Worm (Caenorhabditis elegans): ENCODE data around the gene F48E3.9.

Gene F48E3.9

ce11 chrX:7437949-7438348 lies 42.9 kb upstream of the F48E3.9 start, which contains the start of gene C01C10.2:
Gene C01C10.2 (minus strand): TSS chrX:7438118.
- no peak for TF ChIP-seq ctbp-1 (GFP tag; IDR thresholded peaks at IDR 0.05)
- TF ChIP-seq unc-62 (GFP tag; optimal IDR thresholded peaks at IDR 0.05 in 1 of 2), result peak in 1 of 2 experiments; percentile 25
- no peak for TF ChIP-seq unc-62 (tag; optimal IDR thresholded peaks at IDR 0.05)
- no peak for TF ChIP-seq saeg-2 (GFP tag; IDR thresholded peaks at IDR 0.05)

DNA sequence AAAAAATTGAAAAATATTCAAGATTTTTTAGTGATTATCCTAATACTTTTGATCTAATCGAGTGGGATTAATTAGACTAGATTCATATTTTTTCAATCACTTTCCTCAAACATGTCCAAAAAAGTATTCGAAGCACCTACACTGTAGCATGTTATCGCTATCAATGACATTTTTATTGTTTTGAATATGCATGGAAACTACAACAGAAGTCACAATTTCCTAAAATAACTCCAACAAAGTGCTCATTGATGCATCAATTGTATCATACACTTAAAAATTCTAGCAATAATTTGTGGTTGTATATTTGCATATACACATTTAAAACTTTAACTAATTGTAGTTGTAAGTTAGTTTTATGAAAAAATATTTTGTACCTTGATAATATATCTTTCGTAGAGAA lies 40.8 kb upstream of the F48E3.9 start:
- TF ChIP-seq ama-1 (optimal IDR thresholded peaks at IDR 0.05) (no peak), Y75B8A.6 (GFP tag; IDR thresholded peaks at IDR 0.05) (no peak), nhr-28 (tag; optimal IDR thresholded peaks at IDR 0.05) (peak; percentile 66), R02D3.7 (tag; optimal IDR thresholded peaks at IDR 0.05) (no peak), nhr-41 (GFP tag; IDR thresholded peaks at IDR 0.05) (no peak), nhr-77 (tag; optimal IDR thresholded peaks at IDR 0.05) (peak; percentile 22), lim-7 (GFP tag; IDR thresholded peaks at IDR 0.05) (no peak), dmd-6 (GFP tag; IDR thresholded peaks at IDR 0.05) (peak; percentile 32), pqm-1 (tag; optimal IDR thresholded peaks at IDR 0.05) (peak; percentile 3), nhr-25 (tag; optimal IDR thresholded peaks at IDR 0.05; ENCODE audit: borderline replicate concordance, insufficient read depth) (no peak), hlh-11 (tag; optimal IDR thresholded peaks at IDR 0.05) (peak; percentile 13), daf-16 (GFP tag; optimal IDR thresholded peaks at IDR 0.05) (no peak), daf-16 (tag; optimal IDR thresholded peaks at IDR 0.05) (peak; percentile 26)

DNA sequence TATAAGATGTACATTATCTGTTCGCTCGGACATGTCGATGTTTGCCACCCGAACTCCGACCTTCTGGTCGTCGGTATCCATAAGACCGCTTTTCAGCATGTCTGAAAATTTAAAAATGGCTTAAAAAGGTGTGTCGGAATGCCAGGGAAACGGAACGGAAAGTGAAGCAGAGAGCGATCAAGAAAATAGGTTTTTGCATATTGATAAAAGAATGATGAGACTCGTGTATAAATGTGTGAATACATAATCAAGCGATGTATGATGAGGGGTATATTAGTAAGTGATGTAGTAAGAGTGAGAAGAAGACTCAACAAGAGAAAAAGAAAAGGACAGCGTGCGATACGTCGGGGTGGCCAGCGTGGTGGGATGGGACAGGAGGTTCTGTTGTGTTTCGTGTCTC lies 38.4 kb upstream of the F48E3.9 start, which contains the start of gene acl-12:
Gene acl-12, minus strand, starts transcription at position 101 of the 400 bp plus-strand sequence.
- no peak for TF ChIP-seq mdt-29 (GFP tag; IDR thresholded peaks at IDR 0.05)
- no peak for TF ChIP-seq snpc-4 (tag; optimal IDR thresholded peaks at IDR 0.05)
- no peak for TF ChIP-seq nhr-76 (tag; optimal IDR thresholded peaks at IDR 0.05)
- no peak for TF ChIP-seq zip-2 (tag; optimal IDR thresholded peaks at IDR 0.05)
- TF ChIP-seq nhr-237 (tag; optimal IDR thresholded peaks at IDR 0.05), result no peak
- TF ChIP-seq Y75B8A.6 (GFP tag; IDR thresholded peaks at IDR 0.05), result no peak
- TF ChIP-seq lim-7 (GFP tag; IDR thresholded peaks at IDR 0.05), result no peak
- no peak for TF ChIP-seq mxl-2 (GFP tag; conservative IDR thresholded peaks at IDR 0.05)
- no peak for TF ChIP-seq unc-130 (GFP tag; optimal IDR thresholded peaks at IDR 0.05)
- TF ChIP-seq daf-16 (GFP tag; optimal IDR thresholded peaks at IDR 0.05), result no peak
- no peak for TF ChIP-seq daf-16 (tag; optimal IDR thresholded peaks at IDR 0.05)
- no peak for TF ChIP-seq snpc-1.2 (GFP tag; IDR thresholded peaks at IDR 0.05)
- no peak for TF ChIP-seq jun-1 (tag; optimal IDR thresholded peaks at IDR 0.05)
- TF ChIP-seq nhr-77 (tag; optimal IDR thresholded peaks at IDR 0.05), result no peak
- TF ChIP-seq duxl-1 (tag; optimal IDR thresholded peaks at IDR 0.05; ENCODE audit: poor library complexity), result no peak
- TF ChIP-seq madf-5 (GFP tag; IDR thresholded peaks at IDR 0.05), result no peak
- TF ChIP-seq nhr-41 (GFP tag; IDR thresholded peaks at IDR 0.05), result no peak
- TF ChIP-seq lsy-2 (tag; optimal IDR thresholded peaks at IDR 0.05), result no peak
- TF ChIP-seq pqm-1 (tag; optimal IDR thresholded peaks at IDR 0.05), result no peak

DNA sequence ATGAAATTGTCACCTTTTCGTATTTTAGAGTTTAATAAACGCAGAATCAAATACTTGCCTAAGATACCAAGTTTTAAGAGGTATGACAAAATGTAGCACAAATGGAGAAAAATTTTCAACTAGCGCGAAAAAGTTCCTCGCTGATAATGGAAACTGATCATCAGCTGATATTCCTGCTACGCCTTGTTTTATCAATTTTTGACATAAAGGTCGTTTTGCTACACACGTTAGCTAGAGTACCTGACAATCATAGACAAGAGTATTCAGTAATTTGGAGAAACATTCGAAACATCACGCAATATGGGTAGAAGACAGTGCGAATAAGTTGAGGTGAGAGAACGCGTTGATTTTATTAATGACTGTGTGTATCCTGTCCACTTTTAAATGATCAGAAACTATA lies 35.1 kb upstream of the F48E3.9 start:
- TF ChIP-seq hmg-1.1 (GFP tag; IDR thresholded peaks at IDR 0.05) (no peak), skn-1 (tag; optimal IDR thresholded peaks at IDR 0.05) (no peak), duxl-1 (tag; optimal IDR thresholded peaks at IDR 0.05; ENCODE audit: poor library complexity) (no peak), aha-1 (tag) (no peak), mes-2 (tag; optimal IDR thresholded peaks at IDR 0.05; ENCODE audit: poor library complexity, severe bottlenecking) (no peak), madf-9 (GFP tag; conservative IDR thresholded peaks at IDR 0.05) (no peak), F26F4.8 (GFP tag; conservative IDR thresholded peaks at IDR 0.05) (no peak), nhr-102 (tag; optimal IDR thresholded peaks at IDR 0.05) (no peak), set-16 (GFP tag; IDR thresholded peaks at IDR 0.05) (no peak), egl-27 (tag; optimal IDR thresholded peaks at IDR 0.05) (no peak), nhr-11 (tag; optimal IDR thresholded peaks at IDR 0.05) (no peak), Y75B8A.6 (GFP tag; IDR thresholded peaks at IDR 0.05) (no peak), lin-29 (GFP tag; IDR thresholded peaks at IDR 0.05) (no peak), lin-1 (GFP tag; IDR thresholded peaks at IDR 0.05) (no peak), dmd-8 (GFP tag; IDR thresholded peaks at IDR 0.05) (no peak), zfp-2 (tag; optimal IDR thresholded peaks at IDR 0.05) (no peak), hlh-11 (tag; optimal IDR thresholded peaks at IDR 0.05) (peak; percentile 78), pha-4 (GFP tag; IDR thresholded peaks at IDR 0.05) (no peak), pha-4 (tag; optimal IDR thresholded peaks at IDR 0.05) (no peak), nhr-25 (tag; optimal IDR thresholded peaks at IDR 0.05; ENCODE audit: borderline replicate concordance, insufficient read depth) (no peak), php-3 (GFP tag; IDR thresholded peaks at IDR 0.05) (0 out of 2 replicates have a peak, but pooled peaks have one; percentile 30), pqm-1 (tag; optimal IDR thresholded peaks at IDR 0.05) (peak; percentile 31), ZK546.5 (tag; optimal IDR thresholded peaks at IDR 0.05) (no peak), dmd-6 (GFP tag; IDR thresholded peaks at IDR 0.05) (peak; percentile 89)

All from whole organism, L4 larva.